Fruit fly (Drosophila melanogaster) whole organism, embryonic: Measurements from ENCODE around the gene Syx1A.

Experiments used
- ATbp ChIP-seq: fragments of 200-800 bp; sonication (Bioruptor generic); optimal IDR thresholded peaks from 2 replicates; lab custom pipeline; 2017; ENCODE audit warnings: missing biosample characterization, mild to moderate bottlenecking, missing genetic modification characterization, missing genetic modification reagents
- B-H1 ChIP-seq: fragments of 200-800 bp; sonication (Bioruptor generic); IDR thresholded peaks from 3 replicates; pipeline ENCODE4 v1.3.6; 2022; ENCODE audit warnings: missing biosample characterization, missing genetic modification characterization
- CG12071 ChIP-seq: fragments of 200-800 bp; sonication (Bioruptor generic); optimal IDR thresholded peaks from 3 replicates; lab custom pipeline; 2018; ENCODE audit warnings: missing biosample characterization, mild to moderate bottlenecking, missing genetic modification characterization
- CG12104 ChIP-seq: fragments of 200-800 bp; sonication (Bioruptor generic); optimal IDR thresholded peaks from 3 replicates; lab custom pipeline; 2016; ENCODE audit warnings: missing biosample characterization, missing genetic modification characterization
- CG15011 ChIP-seq: fragments of 200-800 bp; sonication (Bioruptor generic); optimal IDR thresholded peaks from 3 replicates; lab custom pipeline; 2018; ENCODE audit warnings: missing biosample characterization, mild to moderate bottlenecking, missing genetic modification characterization
- CG1603 ChIP-seq: fragments of 200-800 bp; sonication (Bioruptor generic); optimal IDR thresholded peaks from 2 replicates; lab custom pipeline; 2019; ENCODE audit warnings: missing biosample characterization, mild to moderate bottlenecking, missing genetic modification characterization, moderate library complexity
- CG16779 ChIP-seq: fragments of 200-800 bp; sonication (Bioruptor generic); IDR thresholded peaks from 2 replicates; pipeline ENCODE4 v1.3.6; 2022; ENCODE audit warnings: missing biosample characterization, missing genetic modification characterization
- CG16863 ChIP-seq: fragments of 200-800 bp; sonication (Bioruptor generic); optimal IDR thresholded peaks from 3 replicates; lab custom pipeline; 2016; ENCODE audit warnings: missing biosample characterization, missing genetic modification characterization
- CG17359 ChIP-seq: fragments of 200-800 bp; sonication (Bioruptor generic); optimal IDR thresholded peaks from 3 replicates; lab custom pipeline; 2018; ENCODE audit warnings: missing biosample characterization, mild to moderate bottlenecking, missing genetic modification characterization, moderate library complexity
- CG18476 ChIP-seq: fragments of 200-800 bp; sonication (Bioruptor generic); optimal IDR thresholded peaks from 2 replicates; lab custom pipeline; 2016; ENCODE audit warnings: missing biosample characterization, mild to moderate bottlenecking, missing genetic modification characterization
- CG33213 ChIP-seq: fragments of 200-800 bp; sonication (Bioruptor generic); optimal IDR thresholded peaks from 3 replicates; lab custom pipeline; 2016; ENCODE audit warnings: missing biosample characterization, missing genetic modification characterization
- CG34422 ChIP-seq: fragments of 200-800 bp; sonication (Bioruptor generic); IDR thresholded peaks from 3 replicates; pipeline ENCODE4 v1.3.6; 2022; ENCODE audit warnings: missing biosample characterization, missing genetic modification characterization
- CG3847 ChIP-seq: fragments of 200-800 bp; sonication (Bioruptor generic); IDR thresholded peaks from 2 replicates; pipeline ENCODE4 v1.3.6; 2022; ENCODE audit warnings: missing biosample characterization, missing genetic modification characterization
- CG4360 ChIP-seq: fragments of 200-800 bp; sonication (Bioruptor generic); IDR thresholded peaks from 2 replicates; pipeline ENCODE4 v1.3.6; 2022; ENCODE audit warnings: missing biosample characterization, missing genetic modification characterization
- CG7963 ChIP-seq: fragments of 200-800 bp; sonication (Bioruptor generic); IDR thresholded peaks from 3 replicates; pipeline ENCODE4 v1.3.6; 2022; ENCODE audit warnings: missing biosample characterization, missing genetic modification characterization; ENCODE audit not compliant: partially characterized antibody
- CG9609 ChIP-seq: fragments of 200-800 bp; sonication (Bioruptor generic); optimal IDR thresholded peaks from 3 replicates; lab custom pipeline; 2016; ENCODE audit warnings: missing biosample characterization, missing genetic modification characterization
- CG9817 ChIP-seq: fragments of 200-800 bp; sonication (Bioruptor generic); optimal IDR thresholded peaks from 2 replicates; lab custom pipeline; 2018; ENCODE audit warnings: missing biosample characterization, mild to moderate bottlenecking, missing genetic modification characterization, moderate library complexity
- CG9876 ChIP-seq: fragments of 200-800 bp; sonication (Bioruptor generic); optimal IDR thresholded peaks from 2 replicates; lab custom pipeline; 2016; ENCODE audit warnings: missing biosample characterization, missing genetic modification characterization
- CkIIα-i1 ChIP-seq: fragments of 200-800 bp; sonication (Bioruptor generic); IDR thresholded peaks from 2 replicates; pipeline ENCODE4 v1.3.6; 2022; ENCODE audit warnings: missing biosample characterization, missing genetic modification characterization
- Dbx ChIP-seq: fragments of 200-800 bp; sonication (Bioruptor generic); IDR thresholded peaks from 3 replicates; pipeline ENCODE4 v1.3.6; 2022; ENCODE audit warnings: missing biosample characterization, missing genetic modification characterization
- Deaf1 ChIP-seq: fragments of 200-800 bp; optimal IDR thresholded peaks from 3 replicates; lab custom pipeline; 2019; ENCODE audit warnings: missing biosample characterization, mild to moderate bottlenecking, missing genetic modification characterization, moderate library complexity
- GATAe ChIP-seq: fragments of 200-800 bp; sonication (Bioruptor generic); conservative IDR thresholded peaks from 2 replicates; pipeline ENCODE4 v1.3.6; 2022; ENCODE audit warnings: missing biosample characterization, missing genetic modification characterization
- Hand ChIP-seq: fragments of 200-800 bp; sonication (Bioruptor generic); optimal IDR thresholded peaks from 2 replicates; lab custom pipeline; 2017; ENCODE audit warnings: mild to moderate bottlenecking, missing biosample characterization, missing genetic modification reagents, missing genetic modification characterization
- HmgD ChIP-seq: fragments of 200-800 bp; sonication (Bioruptor generic); optimal IDR thresholded peaks from 3 replicates; lab custom pipeline; 2016; ENCODE audit warnings: missing biosample characterization, missing genetic modification characterization
- Meics ChIP-seq: fragments of 200-800 bp; sonication (Bioruptor generic); optimal IDR thresholded peaks from 2 replicates; lab custom pipeline; 2017; ENCODE audit warnings: missing biosample characterization, mild to moderate bottlenecking, missing genetic modification characterization
- Nf-YA ChIP-seq: fragments of 200-800 bp; sonication (Bioruptor generic); IDR thresholded peaks from 2 replicates; pipeline ENCODE4 v1.3.6; 2022; ENCODE audit warnings: missing biosample characterization, missing genetic modification characterization
- Spps ChIP-seq: fragments of 200-800 bp; sonication (Bioruptor generic); optimal IDR thresholded peaks from 2 replicates; lab custom pipeline; 2018; ENCODE audit warnings: missing biosample characterization, mild to moderate bottlenecking, missing genetic modification characterization
- al ChIP-seq: fragments of 200-800 bp; sonication (Bioruptor generic); IDR thresholded peaks from 2 replicates; pipeline ENCODE4 v1.3.6; 2022; ENCODE audit warnings: missing biosample characterization, missing genetic modification characterization
- ap ChIP-seq: fragments of 200-800 bp; sonication (Bioruptor generic); IDR thresholded peaks from 2 replicates; pipeline ENCODE4 v1.3.6; 2022; ENCODE audit warnings: missing biosample characterization, missing genetic modification characterization
- bsh ChIP-seq, 2 experiments: fragments of 200-800 bp; sonication (Bioruptor generic); optimal IDR thresholded peaks; 2 replicates each; lab custom pipeline; 2017 to 2018; ENCODE audit warnings: mild to moderate bottlenecking in 2 of 2, missing biosample characterization in 2 of 2, missing genetic modification characterization in 2 of 2, moderate library complexity in 1 of 2
- croc ChIP-seq: fragments of 200-800 bp; sonication (Bioruptor generic); conservative IDR thresholded peaks from 3 replicates; pipeline ENCODE4 v1.3.6; 2022; ENCODE audit warnings: missing biosample characterization, missing genetic modification characterization
- dati ChIP-seq: fragments of 200-800 bp; sonication (Bioruptor generic); IDR thresholded peaks from 2 replicates; pipeline ENCODE4 v1.3.6; 2022; ENCODE audit warnings: missing biosample characterization, missing genetic modification characterization
- dmrt99B ChIP-seq: fragments of 200-800 bp; sonication (Bioruptor generic); optimal IDR thresholded peaks from 2 replicates; lab custom pipeline; 2018; ENCODE audit warnings: missing biosample characterization, mild to moderate bottlenecking, missing genetic modification characterization, moderate library complexity
- ewg ChIP-seq: fragments of 200-800 bp; sonication (Bioruptor generic); optimal IDR thresholded peaks from 3 replicates; lab custom pipeline; 2017; ENCODE audit warnings: mild to moderate bottlenecking, missing biosample characterization, missing genetic modification reagents, missing genetic modification characterization
- fu2 ChIP-seq: fragments of 200-800 bp; sonication (Bioruptor generic); optimal IDR thresholded peaks from 2 replicates; lab custom pipeline; 2016; ENCODE audit warnings: missing biosample characterization, missing genetic modification characterization
- gfzf ChIP-seq: fragments of 200-800 bp; sonication (Bioruptor generic); optimal IDR thresholded peaks from 2 replicates; lab custom pipeline; 2016; ENCODE audit warnings: missing biosample characterization, mild to moderate bottlenecking, missing genetic modification characterization, moderate library complexity
- gsb ChIP-seq: fragments of 200-800 bp; sonication (Bioruptor generic); IDR thresholded peaks from 2 replicates; pipeline ENCODE4 v1.3.6; 2022; ENCODE audit warnings: missing biosample characterization, missing genetic modification characterization
- h ChIP-seq: fragments of >200 bp; optimal IDR thresholded peaks from 2 replicates; lab custom pipeline; 2017
- jigr1 ChIP-seq: fragments of 200-800 bp; sonication (Bioruptor generic); IDR thresholded peaks from 3 replicates; pipeline ENCODE4 v1.3.6; 2022; ENCODE audit warnings: missing biosample characterization, missing genetic modification characterization
- lola ChIP-seq, 3 experiments: fragments of >200 bp in 2 of 3; fragments of 200-800 bp in 1 of 3; sonication (Bioruptor generic) in 1 of 3; optimal IDR thresholded peaks; 2 replicates each; lab custom pipeline; 2017 to 2019; ENCODE audit warnings: missing biosample characterization in 3 of 3, missing genetic modification characterization in 3 of 3, mild to moderate bottlenecking in 1 of 3, moderate library complexity in 1 of 3
- nmo ChIP-seq: fragments of 200-800 bp; sonication (Bioruptor generic); optimal IDR thresholded peaks from 2 replicates; lab custom pipeline; 2018; ENCODE audit warnings: missing biosample characterization, mild to moderate bottlenecking, missing genetic modification characterization, moderate library complexity
- p53 ChIP-seq: fragments of 200-800 bp; sonication (Bioruptor generic); optimal IDR thresholded peaks from 2 replicates; lab custom pipeline; 2016; ENCODE audit warnings: missing biosample characterization, missing genetic modification characterization
- pan ChIP-seq, 4 experiments: fragments of >200 bp in 3 of 4; fragments of 200-800 bp in 1 of 4; sonication (Bioruptor generic) in 1 of 4; optimal IDR thresholded peaks in 3 of 4; IDR thresholded peaks in 1 of 4; 2 replicates each; pipeline versions ENCODE4 v1.3.6 to Lab custom; 2017 to 2022; ENCODE audit warnings: missing biosample characterization in 2 of 4, missing genetic modification characterization in 2 of 4, mixed read lengths in 1 of 4
- sens-2 ChIP-seq: fragments of 200-800 bp; sonication (Bioruptor generic); IDR thresholded peaks from 2 replicates; pipeline ENCODE4 v1.3.6; 2022; ENCODE audit warnings: missing biosample characterization, missing genetic modification characterization
- so ChIP-seq: fragments of 200-800 bp; sonication (Bioruptor generic); IDR thresholded peaks from 3 replicates; pipeline ENCODE4 v1.3.6; 2022; ENCODE audit warnings: missing biosample characterization, missing genetic modification characterization
- unc-4 ChIP-seq: fragments of 200-800 bp; sonication (Bioruptor generic); IDR thresholded peaks from 2 replicates; pipeline ENCODE4 v1.3.6; 2022; ENCODE audit warnings: missing biosample characterization, missing genetic modification characterization; ENCODE audit not compliant: partially characterized antibody
- vvl ChIP-seq: fragments of 200-800 bp; sonication (Bioruptor generic); IDR thresholded peaks from 2 replicates; pipeline ENCODE4 v1.3.6; 2022; ENCODE audit warnings: missing biosample characterization, missing genetic modification characterization

The Syx1A gene

dm6 chr3R:24099039-24100026 lies 6.2 kb downstream of the Syx1A start (continued):
- 0 out of 2 replicates have a peak, but pooled peaks have one; percentile 46 for TF ChIP-seq CG16779 (GFP tag; lab: Robert Waterston, UW)
- peak; percentile 72 for TF ChIP-seq CG18476 (GFP tag; lab: Kevin White, UChicago)
- TF ChIP-seq Spps (tag; lab: Kevin White, UChicago): peak; percentile 19
- peak; percentile 61; the same call in 1 of the 2 replicates for TF ChIP-seq CkIIα-i1
- peak; percentile 74 for TF ChIP-seq ap
- no peak for TF ChIP-seq h (lab: Kevin White, UChicago)
- TF ChIP-seq CG16863: peak; percentile 85
- TF ChIP-seq Meics (GFP tag; lab: Kevin White, UChicago): peak; percentile 80
- TF ChIP-seq ATbp (GFP tag; lab: Kevin White, UChicago): peak; percentile 40
- TF ChIP-seq sens-2 (GFP tag; lab: Robert Waterston, UW): peak; percentile 56; the same call in 1 of the 2 replicates
- peak; percentile 41; the same call in 1 of the 2 replicates for TF ChIP-seq CG4360
- peak; percentile 41 for TF ChIP-seq GATAe (GFP tag; lab: Robert Waterston, UW)
- peak; percentile 78 for TF ChIP-seq so (GFP tag; lab: Robert Waterston, UW)
- TF ChIP-seq fu2 (GFP tag; lab: Kevin White, UChicago): peak; percentile 69
- TF ChIP-seq CG34422 (GFP tag; lab: Robert Waterston, UW): peak; percentile 89
- peak; percentile 2 for TF ChIP-seq p53 (GFP tag; lab: Kevin White, UChicago)
- TF ChIP-seq lola (GFP tag; optimal IDR thresholded peaks at IDR 0.05; lab: Kevin White, UChicago): peak in 1 of 3 experiments; percentile 52
- no peak for TF ChIP-seq HmgD (GFP tag; lab: Kevin White, UChicago)
- TF ChIP-seq dati (GFP tag; lab: Robert Waterston, UW): peak; percentile 36; the same call in 1 of the 2 replicates
- TF ChIP-seq ewg (GFP tag; lab: Kevin White, UChicago): peak; percentile 61
- TF ChIP-seq CG3847 (GFP tag; lab: Robert Waterston, UW): peak; percentile 76
- TF ChIP-seq al: peak; percentile 80
- TF ChIP-seq pan (optimal IDR thresholded peaks at IDR 0.05; lab: Kevin White, UChicago): no peak
- peak in 1 of 2 experiments; percentile 90 for TF ChIP-seq pan (GFP tag; optimal IDR thresholded peaks at IDR 0.05 in 1 of 2, IDR thresholded peaks at IDR 0.05 in 1 of 2)
- peak; percentile 86 for TF ChIP-seq CG9609 (GFP tag; lab: Kevin White, UChicago)
- TF ChIP-seq CG33213 (GFP tag; lab: Kevin White, UChicago): peak; percentile 81
- TF ChIP-seq croc: no peak; the same call in 2 of the 3 replicates
- no peak for TF ChIP-seq unc-4 (GFP tag; lab: Robert Waterston, UW)
- peak; percentile 72 for TF ChIP-seq CG9876 (GFP tag; lab: Kevin White, UChicago)
- no peak for TF ChIP-seq CG7963 (GFP tag; lab: Robert Waterston, UW)
- TF ChIP-seq gfzf (GFP tag; lab: Kevin White, UChicago): no peak
- TF ChIP-seq vvl (GFP tag; lab: Robert Waterston, UW): peak; percentile 89
- peak; percentile 54 for TF ChIP-seq CG9817 (tag; lab: Kevin White, UChicago)
- peak; percentile 76 for TF ChIP-seq CG1603 (tag; lab: Kevin White, UChicago)
- peak; percentile 76 for TF ChIP-seq Nf-YA (GFP tag; lab: Robert Waterston, UW)
- peak; percentile 56 for TF ChIP-seq CG12104
- TF ChIP-seq Deaf1 (tag; lab: Kevin White, UChicago): peak; percentile 40
- TF ChIP-seq jigr1 (GFP tag; lab: Robert Waterston, UW): peak; percentile 52; the same call in 2 of the 3 replicates
- TF ChIP-seq CG17359 (tag; lab: Kevin White, UChicago): peak; percentile 82
- TF ChIP-seq gsb (GFP tag; lab: Robert Waterston, UW): peak; percentile 72
- peak; percentile 71 for TF ChIP-seq CG12071
- TF ChIP-seq CG15011 (GFP tag; lab: Kevin White, UChicago): peak; percentile 67
- peak; percentile 2 for TF ChIP-seq Hand
- TF ChIP-seq bsh (GFP tag; optimal IDR thresholded peaks at IDR 0.05; lab: Kevin White, UChicago): peak; percentile 17 to 87
- peak; percentile 80 for TF ChIP-seq dmrt99B (tag; lab: Kevin White, UChicago)
- TF ChIP-seq nmo (GFP tag; lab: Kevin White, UChicago): peak; percentile 77
- peak; percentile 85 for TF ChIP-seq B-H1
- peak; percentile 87 for TF ChIP-seq Dbx
